Fruit fly (Drosophila melanogaster): ENCODE measurements around the gene CG9698.
A peak's percentile ranks its signal among the peaks of the same experiment; 100 is the strongest.

Gene CG9698

DNA sequence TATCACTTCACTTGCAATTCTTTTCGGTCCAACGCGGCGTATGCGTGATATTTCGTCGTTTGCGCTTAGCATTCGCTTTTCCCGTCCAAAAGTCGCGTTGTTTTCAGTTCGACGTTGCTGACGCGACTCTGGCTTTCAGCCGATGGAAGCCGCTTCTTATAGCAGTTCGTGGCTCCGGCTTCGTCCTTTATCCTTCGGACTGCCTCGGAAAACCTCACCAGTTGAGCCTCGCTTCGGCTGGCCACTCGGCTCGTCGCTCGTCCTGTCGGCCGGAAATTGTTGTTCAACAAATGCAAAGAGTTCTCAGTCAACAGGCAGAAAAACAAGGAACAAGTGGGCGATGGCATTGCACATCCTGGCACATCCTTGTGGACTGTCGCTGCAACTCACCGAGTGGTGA, 45.5 kb downstream of the CG9698 start, which contains the start of gene CG34155 (continued):
- TF ChIP-seq ftz-f1 (GFP tag; optimal IDR thresholded peaks at IDR 0.05) (no peak), gce (GFP tag; IDR thresholded peaks at IDR 0.05) (0 out of 3 replicates have a peak, but pooled peaks have one; percentile 13), CG15514 (GFP tag; optimal IDR thresholded peaks at IDR 0.05) (no peak), h (optimal IDR thresholded peaks at IDR 0.05) (no peak), lilli (GFP tag; optimal IDR thresholded peaks at IDR 0.05) (no peak), Bgb (GFP tag; IDR thresholded peaks at IDR 0.05; ENCODE audit: partially characterized antibody) (0 out of 2 replicates have a peak, but pooled peaks have one; percentile 13), slou (GFP tag; optimal IDR thresholded peaks at IDR 0.05) (no peak)

DNA sequence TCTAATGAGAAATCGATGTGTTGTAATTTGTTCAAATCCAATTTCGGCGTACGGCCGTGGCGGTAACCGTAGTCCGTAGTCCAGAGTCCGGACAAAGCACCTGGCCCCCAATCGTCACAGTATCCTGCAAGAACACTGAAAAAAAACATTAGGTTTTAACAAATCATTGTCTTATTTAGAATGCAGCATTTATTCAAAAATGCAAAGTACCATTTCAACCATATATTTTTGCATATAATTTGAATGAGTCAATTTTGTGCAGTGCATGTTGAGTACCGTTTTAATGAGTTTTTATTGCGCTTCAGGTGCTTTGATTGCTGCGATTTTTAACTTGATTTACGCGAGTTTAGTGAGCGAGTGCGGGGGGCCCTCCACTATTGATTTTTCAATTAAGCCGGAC, 46.6 kb downstream of the CG9698 start:
- no peak for TF ChIP-seq CG42726 (GFP tag; IDR thresholded peaks at IDR 0.05; ENCODE audit: partially characterized antibody)
- TF ChIP-seq CG15696 (tag; optimal IDR thresholded peaks at IDR 0.05), result no peak
- TF ChIP-seq gsb (GFP tag; IDR thresholded peaks at IDR 0.05), result no peak
- TF ChIP-seq cato (GFP tag; optimal IDR thresholded peaks at IDR 0.05; ENCODE audit: borderline replicate concordance), result no peak
- TF ChIP-seq CG32532 (GFP tag; IDR thresholded peaks at IDR 0.05), result peak; percentile 21; the same call in 1 of the 2 replicates
- no peak for TF ChIP-seq CG7928 (GFP tag; optimal IDR thresholded peaks at IDR 0.05)
- TF ChIP-seq sqz (GFP tag; optimal IDR thresholded peaks at IDR 0.05), result no peak
- no peak for TF ChIP-seq CG10147 (GFP tag; optimal IDR thresholded peaks at IDR 0.05)
- TF ChIP-seq Doc2 (GFP tag; IDR thresholded peaks at IDR 0.05), result no peak
- TF ChIP-seq CG9215 (GFP tag; IDR thresholded peaks at IDR 0.05), result no peak
- TF ChIP-seq ab (GFP tag; optimal IDR thresholded peaks at IDR 0.05), result no peak
- TF ChIP-seq CG7963 (GFP tag; IDR thresholded peaks at IDR 0.05; ENCODE audit: partially characterized antibody), result no peak
- TF ChIP-seq CG8924 (tag; optimal IDR thresholded peaks at IDR 0.05), result no peak
- no peak for TF ChIP-seq Fer3 (tag; optimal IDR thresholded peaks at IDR 0.05)
- TF ChIP-seq unpg (GFP tag; optimal IDR thresholded peaks at IDR 0.05), result peak; percentile 4
- TF ChIP-seq CG17829 (tag; optimal IDR thresholded peaks at IDR 0.05), result no peak
- TF ChIP-seq CG1792 (GFP tag; optimal IDR thresholded peaks at IDR 0.05), result no peak
- TF ChIP-seq BEAF-32 (GFP tag; optimal IDR thresholded peaks at IDR 0.05), result no peak
- no peak for TF ChIP-seq Oli (tag; optimal IDR thresholded peaks at IDR 0.05)
- TF ChIP-seq Mes4 (GFP tag; optimal IDR thresholded peaks at IDR 0.05), result no peak
- no peak for TF ChIP-seq NK7.1 (GFP tag; optimal IDR thresholded peaks at IDR 0.05)
- no peak for TF ChIP-seq Hand (GFP tag; optimal IDR thresholded peaks at IDR 0.05)
- no peak for TF ChIP-seq chinmo (GFP tag; IDR thresholded peaks at IDR 0.05; ENCODE audit: partially characterized antibody)
- TF ChIP-seq CG12744 (GFP tag; optimal IDR thresholded peaks at IDR 0.05), result no peak
- peak; percentile 11; the same call in 1 of the 2 replicates for TF ChIP-seq sisA (GFP tag; IDR thresholded peaks at IDR 0.05)
- no peak for TF ChIP-seq CG8281 (tag; optimal IDR thresholded peaks at IDR 0.05)
- TF ChIP-seq nerfin-1 (tag; optimal IDR thresholded peaks at IDR 0.05), result no peak
- no peak for TF ChIP-seq HLH54F (GFP tag; optimal IDR thresholded peaks at IDR 0.05)
- no peak for TF ChIP-seq yki (optimal IDR thresholded peaks at IDR 0.05)
- no peak for TF ChIP-seq sima (GFP tag; optimal IDR thresholded peaks at IDR 0.05)
- no peak for TF ChIP-seq Rx (GFP tag; IDR thresholded peaks at IDR 0.05)
- no peak for TF ChIP-seq prd (optimal IDR thresholded peaks at IDR 0.05)
- TF ChIP-seq prd (GFP tag; IDR thresholded peaks at IDR 0.05), result 0 out of 3 replicates have a peak, but pooled peaks have one; percentile 5
- no peak for TF ChIP-seq crol (GFP tag; IDR thresholded peaks at IDR 0.05)
- TF ChIP-seq pnt (GFP tag; optimal IDR thresholded peaks at IDR 0.05), result no peak
- no peak for TF ChIP-seq CG10274 (GFP tag; optimal IDR thresholded peaks at IDR 0.05)
- TF ChIP-seq disco-r (GFP tag; optimal IDR thresholded peaks at IDR 0.05), result no peak
- no peak for TF ChIP-seq CoRest (tag; optimal IDR thresholded peaks at IDR 0.05)
- TF ChIP-seq CG15269 (tag; optimal IDR thresholded peaks at IDR 0.05), result no peak
- no peak for TF ChIP-seq CG30403 (GFP tag; optimal IDR thresholded peaks at IDR 0.05)
- TF ChIP-seq sens (GFP tag), result peak; percentile 2
- peak; percentile 13 for TF ChIP-seq CG12769 (tag; optimal IDR thresholded peaks at IDR 0.05)
- peak; percentile 34; the same call in 1 of the 2 replicates for TF ChIP-seq CG14014 (GFP tag; IDR thresholded peaks at IDR 0.05)
- no peak for TF ChIP-seq CG16813 (GFP tag; IDR thresholded peaks at IDR 0.05; ENCODE audit: partially characterized antibody)

Data from whole organism, embryonic.